Fruit fly (Drosophila melanogaster) whole organism, embryonic: ENCODE results near the gene Adh.
A peak's percentile ranks its signal among the peaks of the same experiment; 100 is the strongest.

Experiments
- Awh ChIP-seq: fragments of 200-800 bp; sonication (Bioruptor generic); IDR thresholded peaks from 2 replicates; pipeline ENCODE4, ENCODE4 v1.3.6; 2022; ENCODE audit warnings: missing biosample characterization, missing genetic modification characterization
- Blimp-1 ChIP-seq: fragments of 200-800 bp; sonication (Bioruptor generic); optimal IDR thresholded peaks from 3 replicates; lab custom pipeline; 2018; ENCODE audit warnings: missing biosample characterization, missing genetic modification characterization, mild to moderate bottlenecking, moderate library complexity, missing genetic modification reagents
- CG15073 ChIP-seq: fragments of 200-800 bp; sonication (Bioruptor generic); optimal IDR thresholded peaks from 2 replicates; lab custom pipeline; 2016; ENCODE audit warnings: missing biosample characterization, missing genetic modification characterization
- CG7745 ChIP-seq: fragments of 200-800 bp; sonication (Bioruptor generic); optimal IDR thresholded peaks from 2 replicates; lab custom pipeline; 2018; ENCODE audit warnings: missing biosample characterization, mild to moderate bottlenecking, missing genetic modification characterization, moderate library complexity
- Vsx1 ChIP-seq: fragments of 200-800 bp; sonication (Bioruptor generic); optimal IDR thresholded peaks from 2 replicates; lab custom pipeline; 2017; ENCODE audit warnings: missing biosample characterization, mild to moderate bottlenecking, missing genetic modification characterization, missing genetic modification reagents
- Xbp1 ChIP-seq: fragments of 200-800 bp; sonication (Bioruptor generic); optimal IDR thresholded peaks from 3 replicates; lab custom pipeline; 2016; ENCODE audit warnings: missing biosample characterization, mild to moderate bottlenecking, missing genetic modification characterization
- vvl ChIP-seq: fragments of 200-800 bp; sonication (Bioruptor generic); IDR thresholded peaks from 2 replicates; pipeline ENCODE4 v1.3.6; 2022; ENCODE audit warnings: missing biosample characterization, missing genetic modification characterization

Adh gene

DNA sequence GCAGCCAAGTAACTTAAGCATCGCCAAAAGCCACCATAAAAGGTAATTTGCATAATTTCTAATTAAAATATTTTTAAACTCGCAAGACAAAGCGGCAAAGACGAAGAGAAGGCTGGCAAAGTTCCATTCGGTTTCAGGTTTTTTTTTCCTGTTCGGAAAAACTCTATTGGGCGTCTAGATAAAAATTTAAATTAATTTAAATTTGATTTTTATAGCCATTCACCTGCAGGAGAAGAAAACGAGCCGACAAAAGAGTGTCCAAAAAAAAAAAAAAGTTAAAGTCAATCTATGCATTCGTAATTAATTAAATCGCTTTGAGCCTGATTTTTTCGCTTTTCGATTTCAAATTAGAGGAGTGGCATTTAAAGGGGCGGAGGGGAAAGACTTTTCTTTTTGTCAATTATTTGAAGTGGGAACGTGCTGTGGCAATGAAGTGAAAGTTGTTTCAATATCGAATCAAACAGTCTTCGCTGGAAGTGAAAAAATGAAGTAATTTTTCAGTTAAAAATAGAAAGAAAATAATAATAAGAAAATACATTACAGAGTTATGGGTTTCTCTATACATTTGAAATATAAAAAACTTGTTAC is 53.0 kb downstream of the Adh start:
- TF ChIP-seq CG15073 (GFP tag; lab: Kevin White, UChicago) (no peak), Awh (GFP tag; lab: Robert Waterston, UW) (peak; percentile 77), Vsx1 (GFP tag; lab: Kevin White, UChicago) (no peak), CG7745 (tag; lab: Kevin White, UChicago) (peak; percentile 56), Xbp1 (GFP tag; lab: Kevin White, UChicago) (no peak), vvl (GFP tag; lab: Robert Waterston, UW) (peak; percentile 82; the same call in 1 of the 2 replicates), Blimp-1 (GFP tag; lab: Kevin White, UChicago) (peak; percentile 95)
